Worm (Caenorhabditis elegans) whole organism, L3 larva: ENCODE results near the gene W04G3.11.

ENCODE experiments used
- R02D3.7 ChIP-seq: fragments of 150-350 bp; optimal IDR thresholded peaks from 2 replicates; lab custom pipeline; 2014; ENCODE audit warnings: missing biosample characterization, missing genetic modification characterization
- daf-12 ChIP-seq: fragments of 150-350 bp; optimal IDR thresholded peaks from 2 replicates; lab custom pipeline; 2014; ENCODE audit warnings: missing biosample characterization, missing genetic modification reagents, missing genetic modification characterization
- fos-1 ChIP-seq: fragments of 150-350 bp; optimal IDR thresholded peaks from 2 replicates; lab custom pipeline; 2014; ENCODE audit warnings: missing biosample characterization, missing genetic modification characterization
- nhr-11 ChIP-seq: fragments of 150-350 bp; optimal IDR thresholded peaks from 2 replicates; lab custom pipeline; 2014; ENCODE audit warnings: missing biosample characterization, missing genetic modification characterization
- skn-1 ChIP-seq: fragments of 150-350 bp; optimal IDR thresholded peaks from 2 replicates; lab custom pipeline; 2014; ENCODE audit warnings: missing biosample characterization, missing genetic modification characterization
- tbx-2 ChIP-seq: sonication (generic microtip); optimal IDR thresholded peaks from 2 replicates; lab custom pipeline; 2016; ENCODE audit warnings: mild to moderate bottlenecking, missing genetic modification characterization, missing compliant biosample characterization
- unc-62 ChIP-seq: fragments of 150-350 bp; sonication (generic microtip); optimal IDR thresholded peaks from 4 replicates; lab custom pipeline; 2014; ENCODE audit warnings: missing biosample characterization, missing genetic modification reagents, missing genetic modification characterization
- ztf-11 ChIP-seq: fragments of 150-350 bp; optimal IDR thresholded peaks from 2 replicates; lab custom pipeline; 2014; ENCODE audit warnings: missing biosample characterization, missing genetic modification characterization

- no peak for TF ChIP-seq unc-62 (GFP tag; lab: Kevin White, UChicago)
- TF ChIP-seq ztf-11, result no peak
- TF ChIP-seq R02D3.7 (tag; lab: Kevin White, UChicago), result no peak
- TF ChIP-seq nhr-11 (tag; lab: Kevin White, UChicago), result no peak
- no peak for TF ChIP-seq daf-12 (tag; lab: Kevin White, UChicago)
- TF ChIP-seq skn-1 (tag; lab: Kevin White, UChicago), result no peak
- TF ChIP-seq fos-1, result no peak
- no peak for TF ChIP-seq tbx-2 (tag; lab: Kevin White, UChicago)
Observed at ce11 chrX:11103173-11103572, 14.2 kb downstream of the W04G3.11 start.
